Worm (Caenorhabditis elegans) whole organism, L4/young adult: Measurements from ENCODE around the gene fbxc-49.

Source experiments
- W03F9.2 ChIP-seq: fragments of 150-350 bp; optimal IDR thresholded peaks from 2 replicates; lab custom pipeline; 2014; ENCODE audit warnings: missing biosample characterization, missing genetic modification characterization
- him-1 ChIP-seq: sonication (generic microtip); optimal IDR thresholded peaks from 2 replicates; lab custom pipeline; 2016; ENCODE audit warnings: missing genotype, missing genetic modification reagents, missing genetic modification characterization, missing compliant biosample characterization

ce11 chrII:2076467-2076866, 7.5 kb upstream of the fbxc-49 start:
- TF ChIP-seq W03F9.2 (no peak), him-1 (no peak)
